Fruit fly (Drosophila melanogaster): Measurements from ENCODE around the gene Uch-L5.

Gene Uch-L5

dm6 chr3L:9460775-9461491 lies 15.8 kb downstream of the Uch-L5 start, which contains the start of the genes CG3434 and CG44838 (continued):
- TF ChIP-seq ap (GFP tag; IDR thresholded peaks at IDR 0.05) (peak; percentile 35; the same call in 1 of the 2 replicates), ken (GFP tag; IDR thresholded peaks at IDR 0.05) (peak; percentile 70; the same call in 1 of the 3 replicates), CG17385 (GFP tag; optimal IDR thresholded peaks at IDR 0.05) (peak; percentile 73), CG8281 (tag; optimal IDR thresholded peaks at IDR 0.05) (peak; percentile 47), Dad (GFP tag; optimal IDR thresholded peaks at IDR 0.05) (peak; percentile 71), kah (GFP tag; optimal IDR thresholded peaks at IDR 0.05) (no peak), B-H2 (GFP tag; optimal IDR thresholded peaks at IDR 0.05) (peak; percentile 79), z (GFP tag; IDR thresholded peaks at IDR 0.05) (no peak), BtbVII (GFP tag; optimal IDR thresholded peaks at IDR 0.05) (peak; percentile 81), CG4424 (GFP tag; optimal IDR thresholded peaks at IDR 0.05) (peak; percentile 84), ems (GFP tag; optimal IDR thresholded peaks at IDR 0.05) (peak; percentile 77), CG9797 (GFP tag; optimal IDR thresholded peaks at IDR 0.05) (peak; percentile 25), Blimp-1 (GFP tag; optimal IDR thresholded peaks at IDR 0.05) (peak; percentile 70), bab2 (GFP tag; optimal IDR thresholded peaks at IDR 0.05) (peak; percentile 76), CG1602 (GFP tag; optimal IDR thresholded peaks at IDR 0.05) (peak; percentile 75), CG8388 (GFP tag; optimal IDR thresholded peaks at IDR 0.05) (peak; percentile 75), pb (GFP tag; optimal IDR thresholded peaks at IDR 0.05) (no peak), rib (GFP tag; IDR thresholded peaks at IDR 0.05) (no peak), Ptx1 (GFP tag; IDR thresholded peaks at IDR 0.05) (peak; percentile 80), CG15601 (tag; optimal IDR thresholded peaks at IDR 0.05) (peak; percentile 98), CG4328 (GFP tag; optimal IDR thresholded peaks at IDR 0.05) (peak; percentile 72), CG14965 (GFP tag; optimal IDR thresholded peaks at IDR 0.05; ENCODE audit: borderline replicate concordance) (no peak), CG18262 (tag; optimal IDR thresholded peaks at IDR 0.05) (peak; percentile 80), mirr (GFP tag; optimal IDR thresholded peaks at IDR 0.05) (peak; percentile 44), CG31388 (GFP tag; optimal IDR thresholded peaks at IDR 0.05) (peak; percentile 32), Pdp1 (GFP tag; optimal IDR thresholded peaks at IDR 0.05) (peak; percentile 57 to 65), HLHmδ (GFP tag; optimal IDR thresholded peaks at IDR 0.05) (no peak), wor (GFP tag; IDR thresholded peaks at IDR 0.05) (peak; percentile 61), insv (GFP tag; optimal IDR thresholded peaks at IDR 0.05) (peak in 1 of 2 experiments; percentile 61), sens (GFP tag) (peak; percentile 95), nerfin-2 (GFP tag; IDR thresholded peaks at IDR 0.05; ENCODE audit: partially characterized antibody) (no peak), sisA (GFP tag; IDR thresholded peaks at IDR 0.05) (peak; percentile 75), emc (GFP tag; optimal IDR thresholded peaks at IDR 0.05) (no peak), CG3847 (GFP tag; IDR thresholded peaks at IDR 0.05) (peak; percentile 86), CG33213 (GFP tag; optimal IDR thresholded peaks at IDR 0.05) (peak; percentile 55), lmd (GFP tag; IDR thresholded peaks at IDR 0.05) (peak; percentile 70), CG6813 (GFP tag; optimal IDR thresholded peaks at IDR 0.05) (peak; percentile 7), ac (GFP tag; optimal IDR thresholded peaks at IDR 0.05) (no peak), CG17328 (GFP tag; IDR thresholded peaks at IDR 0.05) (peak; percentile 74), esg (GFP tag; conservative IDR thresholded peaks at IDR 0.05) (peak; percentile 65), amos (GFP tag; IDR thresholded peaks at IDR 0.05; ENCODE audit: partially characterized antibody) (no peak; the same call in 1 of the 2 replicates), corto (GFP tag; optimal IDR thresholded peaks at IDR 0.05) (peak; percentile 42), Xrp1 (GFP tag; IDR thresholded peaks at IDR 0.05) (peak; percentile 86), CG11696 (GFP tag; IDR thresholded peaks at IDR 0.05) (peak; percentile 38), bsh (GFP tag; optimal IDR thresholded peaks at IDR 0.05) (peak; percentile 9 to 81), ham (GFP tag; IDR thresholded peaks at IDR 0.05) (no peak), CG12769 (tag; optimal IDR thresholded peaks at IDR 0.05) (peak; percentile 40), CG1832 (GFP tag; optimal IDR thresholded peaks at IDR 0.05) (peak; percentile 18), CG12659 (GFP tag; optimal IDR thresholded peaks at IDR 0.05) (peak; percentile 90)
